Worm (Caenorhabditis elegans) whole organism, L1 larva: ENCODE results near the gene ttr-16.

ENCODE experiments used
- blmp-1 ChIP-seq: fragments of 150-350 bp; optimal IDR thresholded peaks from 2 replicates; lab custom pipeline; 2014; ENCODE audit warnings: missing biosample characterization, missing genetic modification characterization
- dpl-1 ChIP-seq, 3 experiments: fragments of 150-350 bp in 2 of 3; sonication (generic microtip) in 1 of 3; optimal IDR thresholded peaks; 2 replicates each; lab custom pipeline; 2014 to 2017; ENCODE audit warnings: missing biosample characterization in 3 of 3, missing genetic modification characterization in 3 of 3, missing genetic modification reagents in 3 of 3
- efl-1 ChIP-seq, 4 experiments: fragments of 150-350 bp; optimal IDR thresholded peaks in 3 of 4; peaks in 1 of 4; 1 replicate in 1 of 4; 2 replicates in 3 of 4; lab custom pipeline; 2014; ENCODE audit warnings: missing biosample characterization in 2 of 4, missing genetic modification characterization in 2 of 4, missing genetic modification reagents in 2 of 4
- egl-27 ChIP-seq, 2 experiments: fragments of 150-350 bp in 1 of 2; sonication (generic microtip); optimal IDR thresholded peaks; 3 replicates each; lab custom pipeline; 2017 to 2018; ENCODE audit warnings: missing biosample characterization in 2 of 2, missing genetic modification characterization in 2 of 2, missing genetic modification reagents in 2 of 2
- fkh-8 ChIP-seq: sonication (generic microtip); optimal IDR thresholded peaks from 2 replicates; lab custom pipeline; 2016; ENCODE audit warnings: mild to moderate bottlenecking, missing genetic modification characterization, missing compliant biosample characterization
- lin-35 ChIP-seq, 2 experiments: fragments of 150-350 bp; optimal IDR thresholded peaks; 2 replicates each; lab custom pipeline; 2014; ENCODE audit warnings: missing biosample characterization in 2 of 2, missing genetic modification characterization in 2 of 2, missing genetic modification reagents in 2 of 2
- lir-3 ChIP-seq: sonication (generic microtip); optimal IDR thresholded peaks from 2 replicates; lab custom pipeline; 2016; ENCODE audit warnings: mild to moderate bottlenecking, missing genetic modification characterization, moderate library complexity, missing compliant biosample characterization; ENCODE audit not compliant: poor library complexity
- lsy-2 ChIP-seq, 2 experiments: fragments of 150-350 bp; optimal IDR thresholded peaks; 2 replicates each; lab custom pipeline; 2014; ENCODE audit warnings: missing biosample characterization in 2 of 2, missing genetic modification characterization in 2 of 2
- mdl-1 ChIP-seq, 2 experiments: fragments of 150-350 bp; optimal IDR thresholded peaks; 2 replicates each; lab custom pipeline; 2014 to 2017; ENCODE audit warnings: missing biosample characterization in 2 of 2, missing genetic modification characterization in 2 of 2, inconsistent platforms in 1 of 2
- mep-1 ChIP-seq: fragments of 150-350 bp; optimal IDR thresholded peaks from 2 replicates; lab custom pipeline; 2014; ENCODE audit warnings: missing biosample characterization, missing genetic modification characterization
- nhr-237 ChIP-seq: fragments of 150-350 bp; optimal IDR thresholded peaks from 2 replicates; lab custom pipeline; 2014; ENCODE audit warnings: missing biosample characterization, missing genetic modification characterization
- nhr-76 ChIP-seq: sonication (generic microtip); optimal IDR thresholded peaks from 2 replicates; lab custom pipeline; 2017; ENCODE audit warnings: missing biosample characterization, missing genetic modification characterization
- rnt-1 ChIP-seq: sonication (generic microtip); optimal IDR thresholded peaks from 2 replicates; lab custom pipeline; 2016; ENCODE audit warnings: mild to moderate bottlenecking, missing genetic modification characterization, moderate library complexity, missing compliant biosample characterization

- TF ChIP-seq nhr-237 (tag; lab: Kevin White, UChicago) (no peak), mep-1 (tag; lab: Kevin White, UChicago) (no peak), lir-3 (no peak), lin-35 (GFP tag; optimal IDR thresholded peaks at IDR 0.05; lab: Kevin White, UChicago) (no peak), nhr-76 (tag; lab: Kevin White, UChicago) (no peak), mdl-1 (tag; optimal IDR thresholded peaks at IDR 0.05; lab: Kevin White, UChicago) (no peak), lsy-2 (tag; optimal IDR thresholded peaks at IDR 0.05; lab: Kevin White, UChicago) (no peak), egl-27 (tag; optimal IDR thresholded peaks at IDR 0.05; lab: Kevin White, UChicago) (no peak), blmp-1 (tag; lab: Kevin White, UChicago) (no peak), rnt-1 (tag; lab: Kevin White, UChicago) (no peak), fkh-8 (tag; lab: Kevin White, UChicago) (no peak), dpl-1 (GFP tag; optimal IDR thresholded peaks at IDR 0.05; lab: Kevin White, UChicago) (no peak), efl-1 (optimal IDR thresholded peaks at IDR 0.05; lab: Kevin White, UChicago) (no peak), efl-1 (GFP tag; optimal IDR thresholded peaks at IDR 0.05 in 1 of 2; lab: Kevin White, UChicago) (no peak)
Observed at ce11 chrIV:11030893-11031292, 33.0 kb downstream of the ttr-16 start, which contains the start of gene hrg-4.
